Worm (Caenorhabditis elegans): ENCODE results near the gene C02F12.8.

Gene C02F12.8

ce11 chrX:3655972-3656371 is 37.1 kb downstream of the C02F12.8 start, which contains the start of gene R11G1.7:
Gene R11G1.7 (plus strand): TSS chrX:3656272.
- TF ChIP-seq flt-1 (GFP tag; IDR thresholded peaks at IDR 0.05) = no peak

DNA sequence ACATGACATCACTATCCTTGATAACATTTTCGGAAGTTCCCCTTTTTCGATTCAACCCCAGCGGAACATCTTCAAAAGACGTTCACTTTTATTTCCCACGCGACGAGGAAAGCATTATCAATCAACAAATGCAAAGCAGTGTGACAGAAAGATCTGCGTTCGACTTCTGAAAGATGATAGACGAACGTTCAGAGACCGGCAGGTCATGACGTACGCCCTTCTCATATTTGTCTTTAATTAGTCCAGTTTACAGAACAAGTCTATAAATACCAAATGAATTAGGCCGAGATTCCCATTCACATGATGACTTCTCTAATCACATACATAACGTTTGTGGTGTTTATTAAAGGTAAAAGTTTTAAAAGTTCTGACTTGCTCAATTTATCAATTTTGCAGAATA is 38.4 kb downstream of the C02F12.8 start, which contains the start of gene R11G1.11:
TSS of gene R11G1.11 (plus strand) at position 301 of the 400 bp plus-strand sequence.
- TF ChIP-seq med-1 (GFP tag; optimal IDR thresholded peaks at IDR 0.05; ENCODE audit: insufficient read depth) (no peak), klf-2 (GFP tag; conservative IDR thresholded peaks at IDR 0.05) (no peak), ztf-23 (GFP tag; IDR thresholded peaks at IDR 0.05) (no peak), T22C8.4 (GFP tag; IDR thresholded peaks at IDR 0.05) (no peak), flt-1 (GFP tag; IDR thresholded peaks at IDR 0.05) (no peak), cog-1 (tag; optimal IDR thresholded peaks at IDR 0.05) (no peak)

- TF ChIP-seq T22C8.4 (GFP tag; IDR thresholded peaks at IDR 0.05) (peak; percentile 38; the same call in 1 of the 2 replicates), med-1 (GFP tag; optimal IDR thresholded peaks at IDR 0.05; ENCODE audit: insufficient read depth) (no peak), ztf-29 (GFP tag; IDR thresholded peaks at IDR 0.05) (no peak), flt-1 (GFP tag; IDR thresholded peaks at IDR 0.05) (no peak), cog-1 (tag; optimal IDR thresholded peaks at IDR 0.05) (no peak), tab-1 (GFP tag; IDR thresholded peaks at IDR 0.05) (no peak), klf-2 (GFP tag; conservative IDR thresholded peaks at IDR 0.05) (no peak)
These were observed 42.8 kb downstream of the C02F12.8 start, which contains the start of the genes sax-1 and R11G1.2 for ce11 chrX:3650100-3650809. Gene sax-1 (minus strand): TSS chrX:3650150. Gene R11G1.2 (plus strand): TSS chrX:3650614.

DNA sequence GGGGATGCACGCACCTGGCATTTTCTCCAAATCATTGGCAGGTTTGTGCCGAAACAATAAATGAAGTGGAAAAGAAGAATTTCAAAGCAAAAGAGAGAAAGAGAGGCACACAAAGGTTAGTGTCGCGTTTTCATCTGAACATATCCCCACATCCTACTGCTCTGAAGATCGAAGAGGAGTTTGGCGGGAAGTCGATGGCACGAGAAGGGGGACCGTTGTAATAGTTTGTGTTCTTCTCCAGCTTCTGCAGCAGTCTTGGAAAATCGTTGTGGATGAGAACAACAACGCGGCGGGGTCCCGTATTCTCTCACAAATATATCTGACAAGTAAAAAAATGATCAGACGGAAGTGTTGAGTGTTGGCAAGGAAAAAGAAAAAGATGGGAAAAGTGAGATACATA is 47.1 kb downstream of the C02F12.8 start:
- TF ChIP-seq med-1 (GFP tag; optimal IDR thresholded peaks at IDR 0.05; ENCODE audit: insufficient read depth) = no peak

ce11 chrX:3644796-3645195 is 48.2 kb downstream of the C02F12.8 start, which contains the start of gene tmem-24:
Gene tmem-24 (minus strand): TSS chrX:3644896.
- TF ChIP-seq ztf-23 (GFP tag; IDR thresholded peaks at IDR 0.05) (no peak), klf-2 (GFP tag; conservative IDR thresholded peaks at IDR 0.05) (no peak), T22C8.4 (GFP tag; IDR thresholded peaks at IDR 0.05) (no peak), ref-1 (GFP tag; conservative IDR thresholded peaks at IDR 0.05) (no peak), flt-1 (GFP tag; IDR thresholded peaks at IDR 0.05) (no peak), ztf-29 (GFP tag; IDR thresholded peaks at IDR 0.05) (no peak), med-1 (GFP tag; optimal IDR thresholded peaks at IDR 0.05; ENCODE audit: insufficient read depth) (no peak), tab-1 (GFP tag; IDR thresholded peaks at IDR 0.05) (no peak), cog-1 (tag; optimal IDR thresholded peaks at IDR 0.05) (no peak)
